Fruit fly (Drosophila melanogaster) whole organism, wandering third instar larva: Measurements from ENCODE around the gene Chpf.
A peak's percentile ranks its signal among the peaks of the same experiment; 100 is the strongest.

Experiments used
- Abd-B ChIP-seq: fragments of >200 bp; optimal IDR thresholded peaks from 2 replicates; lab custom pipeline; 2017; ENCODE audit warnings: missing biosample characterization, missing genetic modification characterization
- CG32264 ChIP-seq: fragments of 200-800 bp; sonication (Bioruptor generic); optimal IDR thresholded peaks from 2 replicates; lab custom pipeline; 2016; ENCODE audit warnings: missing biosample characterization, missing genetic modification characterization
- CG9705 ChIP-seq: fragments of 200-800 bp; sonication (Bioruptor generic); optimal IDR thresholded peaks from 2 replicates; lab custom pipeline; 2018; ENCODE audit warnings: missing biosample characterization, mild to moderate bottlenecking, missing genetic modification characterization
- Dfd ChIP-seq: fragments of >200 bp; optimal IDR thresholded peaks from 2 replicates; lab custom pipeline; 2017; ENCODE audit warnings: missing biosample characterization, missing genetic modification characterization
- GATAd ChIP-seq: sonication (Bioruptor generic); optimal IDR thresholded peaks from 2 replicates; lab custom pipeline; 2016; ENCODE audit warnings: missing biosample characterization, missing genetic modification characterization
- HLH106 ChIP-seq: fragments of 200-800 bp; optimal IDR thresholded peaks from 3 replicates; lab custom pipeline; 2019; ENCODE audit warnings: missing biosample characterization, mild to moderate bottlenecking, missing genetic modification characterization, moderate library complexity
- Hnf4 ChIP-seq: fragments of 200-800 bp; sonication (Bioruptor generic); optimal IDR thresholded peaks from 2 replicates; lab custom pipeline; 2016; ENCODE audit warnings: missing biosample characterization, mild to moderate bottlenecking, missing genetic modification characterization
- Hr78 ChIP-seq: fragments of >200 bp; optimal IDR thresholded peaks from 2 replicates; lab custom pipeline; 2017; ENCODE audit warnings: missing biosample characterization, missing genetic modification characterization
- Jra ChIP-seq: sonication (Bioruptor generic); optimal IDR thresholded peaks from 2 replicates; lab custom pipeline; 2016; ENCODE audit warnings: missing biosample characterization, missing genetic modification characterization
- Mio ChIP-seq: sonication (Bioruptor generic); optimal IDR thresholded peaks from 2 replicates; lab custom pipeline; 2016; ENCODE audit warnings: missing biosample characterization, missing genetic modification characterization
- Myc ChIP-seq: fragments of >200 bp; optimal IDR thresholded peaks from 2 replicates; lab custom pipeline; 2017
- N ChIP-seq: fragments of >200 bp; optimal IDR thresholded peaks from 2 replicates; lab custom pipeline; 2018; ENCODE audit warnings: missing biosample characterization, missing external identifiers, missing genetic modification characterization
- OdsH ChIP-seq: fragments of 200-800 bp; sonication (Bioruptor generic); optimal IDR thresholded peaks from 2 replicates; lab custom pipeline; 2016; ENCODE audit warnings: missing biosample characterization, mild to moderate bottlenecking, missing genetic modification characterization
- Rel ChIP-seq, 2 experiments: fragments of 200-800 bp; sonication (Bioruptor generic) in 1 of 2; optimal IDR thresholded peaks; 2 replicates in 1 of 2; 3 replicates in 1 of 2; lab custom pipeline; 2016 to 2019; ENCODE audit warnings: mild to moderate bottlenecking in 2 of 2, missing biosample characterization in 2 of 2, missing genetic modification characterization in 2 of 2, moderate library complexity in 1 of 2
- Vsx2 ChIP-seq: fragments of 200-300, 225-300 bp; sonication (Bioruptor generic); optimal IDR thresholded peaks from 2 replicates; lab custom pipeline; 2018; ENCODE audit warnings: missing biosample characterization, missing genetic modification characterization; ENCODE audit not compliant: partially characterized antibody
- br ChIP-seq: fragments of 200-800 bp; sonication (Bioruptor generic); optimal IDR thresholded peaks from 2 replicates; lab custom pipeline; 2016; ENCODE audit warnings: missing biosample characterization, missing genetic modification characterization
- brk ChIP-seq: fragments of 200-800 bp; sonication (Bioruptor generic); optimal IDR thresholded peaks from 2 replicates; lab custom pipeline; 2016; ENCODE audit warnings: missing biosample characterization, mild to moderate bottlenecking, missing genetic modification characterization
- dmrt93B ChIP-seq: fragments of 200-800 bp; sonication (Bioruptor generic); optimal IDR thresholded peaks from 2 replicates; lab custom pipeline; 2018; ENCODE audit warnings: missing biosample characterization, mild to moderate bottlenecking, missing genetic modification characterization
- ey ChIP-seq: fragments of 200-800 bp; sonication (Bioruptor generic); optimal IDR thresholded peaks from 2 replicates; lab custom pipeline; 2016; ENCODE audit warnings: missing biosample characterization, missing genetic modification characterization
- foxo ChIP-seq, 2 experiments: fragments of 200-800 bp; sonication (Bioruptor generic); optimal IDR thresholded peaks; 2 replicates in 1 of 2; 3 replicates in 1 of 2; lab custom pipeline; 2016 to 2017; ENCODE audit warnings: missing biosample characterization in 2 of 2, missing genetic modification characterization in 2 of 2
- fru ChIP-seq: fragments of 200-800 bp; sonication (Bioruptor generic); optimal IDR thresholded peaks from 3 replicates; lab custom pipeline; 2016; ENCODE audit warnings: missing biosample characterization, mild to moderate bottlenecking, missing genetic modification characterization
- h ChIP-seq: fragments of 200-800 bp; sonication (Bioruptor generic); optimal IDR thresholded peaks from 3 replicates; lab custom pipeline; 2016; ENCODE audit warnings: missing biosample characterization, mild to moderate bottlenecking, missing genetic modification characterization
- jim ChIP-seq: fragments of 175-275, 200-325 bp; sonication (Bioruptor generic); optimal IDR thresholded peaks from 2 replicates; lab custom pipeline; 2016; ENCODE audit warnings: missing biosample characterization, mild to moderate bottlenecking, missing genetic modification characterization
- lola ChIP-seq: fragments of >200 bp; optimal IDR thresholded peaks from 2 replicates; lab custom pipeline; 2017; ENCODE audit warnings: missing biosample characterization, missing genetic modification characterization
- pan ChIP-seq: fragments of >200 bp; optimal IDR thresholded peaks from 2 replicates; lab custom pipeline; 2017
- psq ChIP-seq: fragments of 200-800 bp; sonication (Bioruptor generic); optimal IDR thresholded peaks from 3 replicates; lab custom pipeline; 2017; ENCODE audit warnings: missing biosample characterization, mild to moderate bottlenecking, missing genetic modification characterization, moderate library complexity
- rgr ChIP-seq: fragments of 200-800 bp; sonication (Bioruptor generic); optimal IDR thresholded peaks from 3 replicates; lab custom pipeline; 2016; ENCODE audit warnings: missing biosample characterization, mild to moderate bottlenecking, missing genetic modification characterization
- sv ChIP-seq: fragments of 200-800 bp; sonication (Bioruptor generic); optimal IDR thresholded peaks from 3 replicates; lab custom pipeline; 2016; ENCODE audit warnings: missing biosample characterization, missing genetic modification characterization
- tai ChIP-seq: sonication (Bioruptor generic); optimal IDR thresholded peaks from 2 replicates; lab custom pipeline; 2016; ENCODE audit warnings: missing biosample characterization, missing genetic modification characterization
- woc ChIP-seq: sonication (Bioruptor generic); optimal IDR thresholded peaks from 2 replicates; lab custom pipeline; 2016; ENCODE audit warnings: missing biosample characterization, mild to moderate bottlenecking, missing genetic modification characterization

The Chpf gene

DNA sequence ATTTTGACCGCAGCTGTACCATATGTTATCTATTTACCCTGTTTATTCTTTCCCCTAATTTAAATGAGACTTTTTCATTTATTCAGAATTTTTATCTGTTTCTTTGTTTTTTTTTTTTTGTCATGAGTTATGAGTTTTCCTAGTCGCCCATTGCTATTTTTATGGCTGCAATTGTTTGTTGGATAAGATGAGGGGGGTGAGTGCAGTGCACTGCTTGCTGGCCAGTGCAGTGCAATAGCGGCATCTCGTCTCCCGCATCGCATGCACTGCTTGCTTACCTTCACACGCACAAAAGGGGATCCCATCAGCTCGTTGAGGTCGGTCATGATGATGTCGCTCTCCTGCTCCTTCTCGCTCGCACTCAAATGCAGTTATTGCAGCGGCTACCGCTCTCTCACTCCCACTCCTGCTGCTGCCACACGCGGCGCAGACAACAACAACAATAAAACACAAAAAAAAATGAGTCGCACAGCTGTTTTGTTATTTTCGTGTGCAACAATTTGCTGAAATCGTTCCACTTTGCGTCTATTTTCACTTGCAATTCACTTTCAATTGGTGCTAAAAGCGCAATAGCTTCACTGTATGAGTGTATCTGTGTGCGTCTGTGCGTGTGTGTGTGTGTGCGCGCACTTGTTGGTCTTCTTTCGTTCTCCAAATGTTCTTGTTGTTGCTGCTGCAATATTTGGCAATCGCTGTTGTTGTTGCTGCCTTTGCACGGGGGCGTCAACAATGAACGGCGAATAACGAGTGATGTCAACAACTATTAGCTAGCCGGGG is 15.9 kb upstream of the Chpf start:
- TF ChIP-seq OdsH (GFP tag; lab: Kevin White, UChicago) (no peak), pan (no peak), br (GFP tag; lab: Kevin White, UChicago) (peak; percentile 32), psq (GFP tag; lab: Kevin White, UChicago) (peak; percentile 11), h (peak; percentile 36), woc (GFP tag; lab: Kevin White, UChicago) (peak; percentile 40), foxo (GFP tag; optimal IDR thresholded peaks at IDR 0.05; lab: Kevin White, UChicago) (peak in 1 of 2 experiments; percentile 51), Dfd (GFP tag; lab: Kevin White, UChicago) (peak; percentile 78), fru (GFP tag; lab: Kevin White, UChicago) (peak; percentile 18), ey (peak; percentile 20), rgr (peak; percentile 33), CG32264 (GFP tag; lab: Kevin White, UChicago) (no peak), jim (no peak), tai (GFP tag; lab: Kevin White, UChicago) (peak; percentile 15), N (GFP tag; lab: Kevin White, UChicago) (peak; percentile 57), Rel (GFP tag; optimal IDR thresholded peaks at IDR 0.05; lab: Kevin White, UChicago) (no peak), Rel (tag; optimal IDR thresholded peaks at IDR 0.05; lab: Kevin White, UChicago) (peak; percentile 99), lola (no peak), sv (GFP tag; lab: Kevin White, UChicago) (peak; percentile 6), Hnf4 (peak; percentile 45)
- TF ChIP-seq, all 38 proteins: peak for 14

dm6 chrX:13125559-13125958 is 13.3 kb upstream of the Chpf start:
- TF ChIP-seq N (GFP tag; lab: Kevin White, UChicago) (no peak), jim (no peak), Dfd (GFP tag; lab: Kevin White, UChicago) (no peak), dmrt93B (no peak), CG9705 (GFP tag; lab: Kevin White, UChicago) (no peak), GATAd (GFP tag; lab: Kevin White, UChicago) (no peak), Myc (lab: Kevin White, UChicago) (no peak), Jra (no peak), br (GFP tag; lab: Kevin White, UChicago) (no peak), pan (no peak), Vsx2 (no peak)

dm6 chrX:13116438-13117243 is 4.4 kb upstream of the Chpf start:
- TF ChIP-seq woc (GFP tag; lab: Kevin White, UChicago) = peak; percentile 22
- no peak for TF ChIP-seq jim
- TF ChIP-seq HLH106 (tag; lab: Kevin White, UChicago) = no peak
- no peak for TF ChIP-seq ey

dm6 chrX:13114861-13115260 is 2.6 kb upstream of the Chpf start, which contains the start of gene CG42237:
Gene CG42237, plus strand, starts transcription at chrX:13115131.
- no peak for TF ChIP-seq lola
- TF ChIP-seq pan = no peak
- TF ChIP-seq h = no peak
- no peak for TF ChIP-seq HLH106 (tag; lab: Kevin White, UChicago)
- no peak for TF ChIP-seq Myc (lab: Kevin White, UChicago)
- TF ChIP-seq ey = no peak
- no peak for TF ChIP-seq GATAd (GFP tag; lab: Kevin White, UChicago)
- TF ChIP-seq Abd-B (GFP tag; lab: Kevin White, UChicago) = no peak
- TF ChIP-seq CG32264 (GFP tag; lab: Kevin White, UChicago) = no peak
- no peak for TF ChIP-seq sv (GFP tag; lab: Kevin White, UChicago)
- no peak for TF ChIP-seq brk (GFP tag; lab: Kevin White, UChicago)
- TF ChIP-seq br (GFP tag; lab: Kevin White, UChicago) = no peak
- TF ChIP-seq foxo (GFP tag; optimal IDR thresholded peaks at IDR 0.05; lab: Kevin White, UChicago) = no peak
- no peak for TF ChIP-seq tai (GFP tag; lab: Kevin White, UChicago)

DNA sequence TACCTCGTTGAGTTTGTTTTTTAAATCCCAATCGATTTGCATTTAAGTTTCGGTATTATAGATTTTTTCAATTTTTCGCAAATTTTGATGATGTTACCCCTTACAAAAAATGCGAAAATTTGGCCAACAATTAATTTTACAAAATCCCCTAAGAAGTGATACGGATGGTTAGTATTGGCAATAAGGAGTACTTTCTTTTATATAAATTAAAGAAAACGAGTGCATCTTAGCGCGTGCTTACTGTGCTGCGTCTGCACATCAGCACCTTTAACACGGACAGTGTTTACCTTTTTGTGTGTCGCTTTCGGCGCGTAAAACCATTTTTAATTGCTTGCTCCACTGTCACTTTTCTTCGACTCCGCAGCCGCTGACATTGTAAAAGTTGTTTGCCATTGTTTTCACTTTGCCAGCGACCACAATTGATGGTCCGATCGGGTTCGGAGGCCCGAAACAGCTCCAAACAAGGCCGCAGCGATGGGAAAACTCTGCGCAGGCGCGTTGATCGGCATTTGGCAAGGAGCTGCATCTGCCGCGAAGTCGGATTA is 1.7 kb upstream of the Chpf start:
- no peak for TF ChIP-seq Jra
- TF ChIP-seq Vsx2 = no peak
- no peak for TF ChIP-seq Rel (GFP tag; optimal IDR thresholded peaks at IDR 0.05; lab: Kevin White, UChicago)
- TF ChIP-seq Rel (tag; optimal IDR thresholded peaks at IDR 0.05; lab: Kevin White, UChicago) = no peak
- no peak for TF ChIP-seq Mio
- TF ChIP-seq Hr78 (GFP tag; lab: Kevin White, UChicago) = no peak
- no peak for TF ChIP-seq tai (GFP tag; lab: Kevin White, UChicago)
- TF ChIP-seq foxo (GFP tag; optimal IDR thresholded peaks at IDR 0.05; lab: Kevin White, UChicago) = no peak
- TF ChIP-seq fru (GFP tag; lab: Kevin White, UChicago) = no peak
